Worm (Caenorhabditis elegans) whole organism, L3 larva: Measurements from ENCODE around the gene snpc-3.1.

Experiments
- aly-2 ChIP-seq: fragments of 150-350 bp; optimal IDR thresholded peaks from 2 replicates; lab custom pipeline; 2014; ENCODE audit warnings: missing biosample characterization, missing genetic modification characterization
- ama-1 ChIP-seq: fragments of 150-350 bp; optimal IDR thresholded peaks from 2 replicates; lab custom pipeline; 2018
- elt-1 ChIP-seq: fragments of 150-350 bp; optimal IDR thresholded peaks from 2 replicates; lab custom pipeline; 2014; ENCODE audit warnings: missing biosample characterization, missing genetic modification characterization
- mdl-1 ChIP-seq: fragments of 150-350 bp; optimal IDR thresholded peaks from 2 replicates; lab custom pipeline; 2014; ENCODE audit warnings: missing biosample characterization, missing genetic modification characterization
- nfya-1 ChIP-seq: sonication (generic microtip); optimal IDR thresholded peaks from 2 replicates; lab custom pipeline; 2017; ENCODE audit warnings: missing genetic modification characterization, mild to moderate bottlenecking, missing compliant biosample characterization, antibody characterized with exemption, moderate library complexity; ENCODE audit not compliant: insufficient read depth
- nhr-11 ChIP-seq: fragments of 150-350 bp; optimal IDR thresholded peaks from 2 replicates; lab custom pipeline; 2014; ENCODE audit warnings: missing biosample characterization, missing genetic modification characterization
- nhr-237 ChIP-seq: fragments of 150-350 bp; optimal IDR thresholded peaks from 2 replicates; lab custom pipeline; 2014; ENCODE audit warnings: missing biosample characterization, missing genetic modification characterization
- nhr-25 ChIP-seq: sonication (generic microtip); optimal IDR thresholded peaks from 2 replicates; lab custom pipeline; 2017; ENCODE audit warnings: missing biosample characterization, missing genetic modification characterization
- nhr-28 ChIP-seq: fragments of 150-350 bp; optimal IDR thresholded peaks from 2 replicates; lab custom pipeline; 2014; ENCODE audit warnings: missing biosample characterization, missing genetic modification characterization
- nhr-76 ChIP-seq: fragments of 150-350 bp; sonication (generic microtip); optimal IDR thresholded peaks from 5 replicates; lab custom pipeline; 2014; ENCODE audit warnings: missing biosample characterization, missing genetic modification characterization
- snpc-4 ChIP-seq: fragments of 150-350 bp; optimal IDR thresholded peaks from 2 replicates; lab custom pipeline; 2014; ENCODE audit warnings: missing biosample characterization, missing genetic modification characterization
- unc-39 ChIP-seq: sonication (generic microtip); optimal IDR thresholded peaks from 4 replicates; lab custom pipeline; 2017; ENCODE audit warnings: missing biosample characterization, missing genetic modification characterization
- unc-62 ChIP-seq: fragments of 150-350 bp; sonication (generic microtip); optimal IDR thresholded peaks from 4 replicates; lab custom pipeline; 2014; ENCODE audit warnings: missing biosample characterization, missing genetic modification reagents, missing genetic modification characterization
- ztf-11 ChIP-seq: fragments of 150-350 bp; optimal IDR thresholded peaks from 2 replicates; lab custom pipeline; 2014; ENCODE audit warnings: missing biosample characterization, missing genetic modification characterization

- no peak for TF ChIP-seq ama-1
- TF ChIP-seq unc-62 (GFP tag; lab: Kevin White, UChicago), result no peak
- TF ChIP-seq nhr-28 (tag; lab: Kevin White, UChicago), result no peak
- no peak for TF ChIP-seq mdl-1 (tag; lab: Kevin White, UChicago)
- no peak for TF ChIP-seq unc-39 (tag; lab: Kevin White, UChicago)
- TF ChIP-seq aly-2, result no peak
- TF ChIP-seq ztf-11 (tag; lab: Kevin White, UChicago), result no peak
- TF ChIP-seq elt-1 (tag; lab: Kevin White, UChicago), result no peak
- no peak for TF ChIP-seq nhr-25
- no peak for TF ChIP-seq nhr-11
- no peak for TF ChIP-seq nfya-1 (tag; lab: Kevin White, UChicago)
- no peak for TF ChIP-seq snpc-4 (tag; lab: Kevin White, UChicago)
- no peak for TF ChIP-seq nhr-237
- no peak for TF ChIP-seq nhr-76 (tag; lab: Kevin White, UChicago)
These were observed 28.7 kb upstream of the snpc-3.1 start for ce11 chrIV:5514789-5515188.
